Fruit fly (Drosophila melanogaster): Measurements from ENCODE around the gene CG16953.

CG16953 gene

dm6 chr3R:20576789-20577188, 8.8 kb downstream of the CG16953 start, which contains the start of the genes TFAM and CG5412:
TFAM (minus strand) TSS chr3R:20577010.
CG5412 (plus strand) TSS chr3R:20577053.
- TF ChIP-seq CG17801 (GFP tag; optimal IDR thresholded peaks at IDR 0.05; ENCODE audit: partially characterized antibody) = no peak

dm6 chr3R:20574535-20574980, 11.1 kb downstream of the CG16953 start:
- TF ChIP-seq CG17801 (GFP tag; optimal IDR thresholded peaks at IDR 0.05; ENCODE audit: partially characterized antibody) = peak; percentile 70

- no peak for TF ChIP-seq CG17801 (GFP tag; optimal IDR thresholded peaks at IDR 0.05; ENCODE audit: partially characterized antibody)
Observed at dm6 chr3R:20573326-20573725, 12.3 kb downstream of the CG16953 start.

- no peak for TF ChIP-seq CG17801 (GFP tag; optimal IDR thresholded peaks at IDR 0.05; ENCODE audit: partially characterized antibody)
Observed at dm6 chr3R:20567507-20568222, 18.0 kb downstream of the CG16953 start.

dm6 chr3R:20565546-20565948, 20.1 kb downstream of the CG16953 start:
- no peak for TF ChIP-seq CG17801 (GFP tag; optimal IDR thresholded peaks at IDR 0.05; ENCODE audit: partially characterized antibody)

- no peak for TF ChIP-seq CG17801 (GFP tag; optimal IDR thresholded peaks at IDR 0.05; ENCODE audit: partially characterized antibody)
Observed at dm6 chr3R:20563830-20564421, 21.7 kb downstream of the CG16953 start, which contains the start of gene CG10877. CG10877 (minus strand) TSS chr3R:20564067.

dm6 chr3R:20560668-20561226, 24.9 kb downstream of the CG16953 start, which contains the start of gene CG5191:
CG5191 (plus strand) TSS chr3R:20560865.
- TF ChIP-seq CG17801 (GFP tag; optimal IDR thresholded peaks at IDR 0.05; ENCODE audit: partially characterized antibody) = no peak

- no peak for TF ChIP-seq CG17801 (GFP tag; optimal IDR thresholded peaks at IDR 0.05; ENCODE audit: partially characterized antibody)
Observed at dm6 chr3R:20560019-20560667, 25.5 kb downstream of the CG16953 start, which contains the start of gene CG15922. CG15922 (minus strand) TSS chr3R:20560280.

- no peak for TF ChIP-seq CG17801 (GFP tag; optimal IDR thresholded peaks at IDR 0.05; ENCODE audit: partially characterized antibody)
Observed at dm6 chr3R:20558106-20558489, 27.5 kb downstream of the CG16953 start.

dm6 chr3R:20557415-20558105, 28.1 kb downstream of the CG16953 start, which contains the start of the genes DPCoAC and CG5180:
DPCoAC (minus strand) TSS chr3R:20557667.
CG5180 (plus strand) TSS chr3R:20557930.
- TF ChIP-seq CG17801 (GFP tag; optimal IDR thresholded peaks at IDR 0.05; ENCODE audit: partially characterized antibody) = peak; percentile 33

- TF ChIP-seq CG17801 (GFP tag; optimal IDR thresholded peaks at IDR 0.05; ENCODE audit: partially characterized antibody) = no peak
Observed at dm6 chr3R:20557114-20557414, 28.6 kb downstream of the CG16953 start.

dm6 chr3R:20556281-20557113, 29.1 kb downstream of the CG16953 start:
- TF ChIP-seq CG17801 (GFP tag; optimal IDR thresholded peaks at IDR 0.05; ENCODE audit: partially characterized antibody) = no peak

dm6 chr3R:20555720-20556280, 29.8 kb downstream of the CG16953 start:
- TF ChIP-seq CG17801 (GFP tag; optimal IDR thresholded peaks at IDR 0.05; ENCODE audit: partially characterized antibody) = no peak

- TF ChIP-seq CG17801 (GFP tag; optimal IDR thresholded peaks at IDR 0.05; ENCODE audit: partially characterized antibody) = no peak
Observed at dm6 chr3R:20555023-20555422, 30.6 kb downstream of the CG16953 start.

Data from ovary, adult (tissue).